Worm (Caenorhabditis elegans) whole organism, midembryonic: ENCODE results near the gene K08F4.12.

Source experiments
- T22C8.4 ChIP-seq: fragments of 200-800 bp; sonication (Bioruptor generic); IDR thresholded peaks from 2 replicates; pipeline ENCODE4 v1.3.6; 2022; ENCODE audit warnings: missing genetic modification characterization, missing compliant biosample characterization
- cog-1 ChIP-seq: sonication (generic microtip); optimal IDR thresholded peaks from 2 replicates; lab custom pipeline; 2016; ENCODE audit warnings: missing genetic modification characterization, missing compliant biosample characterization
- flt-1 ChIP-seq: fragments of 200-800 bp; sonication (Bioruptor generic); IDR thresholded peaks from 2 replicates; pipeline ENCODE4 v1.3.6; 2022; ENCODE audit warnings: missing genetic modification characterization, missing compliant biosample characterization
- klf-2 ChIP-seq: fragments of 200-800 bp; sonication (Bioruptor generic); conservative IDR thresholded peaks from 2 replicates; pipeline ENCODE4 v1.3.6; 2022; ENCODE audit warnings: missing genetic modification reagents, missing genetic modification characterization, missing compliant biosample characterization
- med-1 ChIP-seq: sonication (generic microtip); optimal IDR thresholded peaks from 2 replicates; lab custom pipeline; 2017; ENCODE audit warnings: missing genetic modification characterization, mild to moderate bottlenecking, missing compliant biosample characterization, antibody characterized with exemption, missing genetic modification reagents; ENCODE audit not compliant: insufficient read depth
- tab-1 ChIP-seq: fragments of 200-800 bp; sonication (Bioruptor generic); IDR thresholded peaks from 2 replicates; pipeline ENCODE4 v1.3.6; 2022; ENCODE audit warnings: missing genetic modification characterization, missing compliant biosample characterization
- ztf-23 ChIP-seq: fragments of 200-800 bp; sonication (Bioruptor generic); IDR thresholded peaks from 2 replicates; pipeline ENCODE4 v1.3.6; 2022; ENCODE audit warnings: missing genetic modification reagents, missing genetic modification characterization, missing compliant biosample characterization
- ztf-29 ChIP-seq: fragments of 200-800 bp; sonication (Bioruptor generic); IDR thresholded peaks from 2 replicates; pipeline ENCODE4 v1.3.6; 2022; ENCODE audit warnings: missing genetic modification reagents, missing genetic modification characterization, missing compliant biosample characterization

DNA sequence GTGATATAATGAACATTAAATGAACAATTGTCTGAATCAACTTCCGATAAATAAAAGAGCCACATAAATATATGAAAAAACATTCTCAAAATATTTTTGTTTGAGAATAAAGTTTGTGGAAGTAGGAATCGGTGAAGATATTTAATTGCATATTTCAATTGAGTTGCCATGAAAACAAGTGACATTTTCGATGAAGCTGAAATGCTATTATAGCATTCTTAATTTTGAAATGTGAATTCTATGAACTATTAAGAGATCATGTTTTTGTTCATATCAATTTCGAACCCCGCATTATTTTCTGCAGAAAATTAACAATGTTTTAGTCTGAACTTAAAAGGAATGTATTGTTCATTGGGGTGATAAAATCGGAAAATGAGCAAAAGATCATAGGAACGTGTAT is 15.7 kb upstream of the K08F4.12 start, which contains the start of gene irld-21:
- TF ChIP-seq ztf-23 (GFP tag; lab: Robert Waterston, UW) (no peak), T22C8.4 (no peak), tab-1 (GFP tag; lab: Robert Waterston, UW) (no peak), flt-1 (GFP tag; lab: Robert Waterston, UW) (no peak), med-1 (GFP tag; lab: Kevin White, UChicago) (no peak), klf-2 (GFP tag; lab: Robert Waterston, UW) (no peak), cog-1 (tag; lab: Kevin White, UChicago) (no peak), ztf-29 (GFP tag; lab: Robert Waterston, UW) (no peak)
